Worm (Caenorhabditis elegans) whole organism, L2 larva: ENCODE results near the gene cnc-2.

Experiments used
- R02D3.7 ChIP-seq: fragments of 150-350 bp; optimal IDR thresholded peaks from 2 replicates; lab custom pipeline; 2014; ENCODE audit warnings: missing biosample characterization, missing genetic modification characterization
- ama-1 ChIP-seq: fragments of 150-350 bp; optimal IDR thresholded peaks from 2 replicates; lab custom pipeline; 2018; ENCODE audit warnings: inconsistent platforms
- nhr-10 ChIP-seq: sonication (generic microtip); optimal IDR thresholded peaks from 2 replicates; lab custom pipeline; 2017; ENCODE audit warnings: missing biosample characterization, missing genetic modification characterization
- nhr-11 ChIP-seq: fragments of 150-350 bp; optimal IDR thresholded peaks from 2 replicates; lab custom pipeline; 2014; ENCODE audit warnings: missing biosample characterization, missing genetic modification characterization
- sem-4 ChIP-seq: fragments of 150-350 bp; optimal IDR thresholded peaks from 2 replicates; lab custom pipeline; 2014; ENCODE audit warnings: missing biosample characterization, missing genetic modification reagents, missing genetic modification characterization
- sma-3 ChIP-seq: sonication (generic microtip); optimal IDR thresholded peaks from 2 replicates; lab custom pipeline; 2016; ENCODE audit warnings: missing genetic modification reagents, missing genetic modification characterization, missing compliant biosample characterization
- snpc-4 ChIP-seq: fragments of 150-350 bp; optimal IDR thresholded peaks from 2 replicates; lab custom pipeline; 2014; ENCODE audit warnings: missing biosample characterization, missing genetic modification characterization
- unc-39 ChIP-seq: fragments of 150-350 bp; optimal IDR thresholded peaks from 2 replicates; lab custom pipeline; 2014; ENCODE audit warnings: missing biosample characterization, missing genetic modification characterization
- unc-62 ChIP-seq: fragments of 150-350 bp; optimal IDR thresholded peaks from 2 replicates; lab custom pipeline; 2014; ENCODE audit warnings: missing biosample characterization, missing genetic modification reagents, missing genetic modification characterization
- ztf-1 ChIP-seq: fragments of 200-800 bp; sonication (Bioruptor generic); conservative IDR thresholded peaks from 2 replicates; pipeline ENCODE4 v1.3.6; 2022; ENCODE audit warnings: missing genetic modification characterization, missing compliant biosample characterization
- ztf-11 ChIP-seq: sonication (generic microtip); optimal IDR thresholded peaks from 2 replicates; lab custom pipeline; 2017; ENCODE audit warnings: missing biosample characterization, missing genetic modification characterization
- ztf-4 ChIP-seq: fragments of 150-350 bp; optimal IDR thresholded peaks from 2 replicates; lab custom pipeline; 2014; ENCODE audit warnings: missing biosample characterization, missing genetic modification characterization

ce11 chrV:1471977-1472376 is 22.0 kb upstream of the cnc-2 start:
- no peak for TF ChIP-seq ztf-11 (tag; lab: Kevin White, UChicago)
- TF ChIP-seq unc-62, result no peak
- TF ChIP-seq nhr-11 (tag; lab: Kevin White, UChicago), result no peak
- no peak for TF ChIP-seq sma-3 (GFP tag; lab: Kevin White, UChicago)
- no peak for TF ChIP-seq snpc-4 (tag; lab: Kevin White, UChicago)
- no peak for TF ChIP-seq ama-1
- TF ChIP-seq ztf-4 (tag; lab: Kevin White, UChicago), result no peak
- TF ChIP-seq sem-4, result no peak
- no peak for TF ChIP-seq R02D3.7
- TF ChIP-seq unc-39 (tag; lab: Kevin White, UChicago), result no peak
- no peak for TF ChIP-seq ztf-1 (GFP tag; lab: Robert Waterston, UW)
- TF ChIP-seq nhr-10 (tag; lab: Kevin White, UChicago), result no peak
